Worm (Caenorhabditis elegans) whole organism, late embryonic: ENCODE data around the gene F40G9.18.

Source experiments
- ama-1 ChIP-seq: fragments of 150-350 bp; optimal IDR thresholded peaks from 2 replicates; lab custom pipeline; 2014
- ceh-18 ChIP-seq: sonication (generic microtip); optimal IDR thresholded peaks from 2 replicates; lab custom pipeline; 2016; ENCODE audit warnings: missing genetic modification characterization, missing compliant biosample characterization
- dve-1 ChIP-seq: sonication (generic microtip); optimal IDR thresholded peaks from 2 replicates; lab custom pipeline; 2017; ENCODE audit warnings: antibody characterized with exemption, mild to moderate bottlenecking, missing genetic modification characterization, missing compliant biosample characterization
- fax-1 ChIP-seq: sonication (generic microtip); optimal IDR thresholded peaks from 2 replicates; lab custom pipeline; 2016; ENCODE audit warnings: missing genotype, missing genetic modification characterization, missing compliant biosample characterization
- gmeb-2 ChIP-seq: sonication (generic microtip); optimal IDR thresholded peaks from 2 replicates; lab custom pipeline; 2016; ENCODE audit warnings: missing genetic modification characterization, inconsistent platforms, missing compliant biosample characterization
- hlh-13 ChIP-seq: fragments of 200-800 bp; sonication (Bioruptor generic); optimal IDR thresholded peaks from 2 replicates; lab custom pipeline; 2018; ENCODE audit warnings: mild to moderate bottlenecking, missing genetic modification characterization, missing compliant biosample characterization
- nhr-11 ChIP-seq: fragments of 150-350 bp; optimal IDR thresholded peaks from 2 replicates; lab custom pipeline; 2014; ENCODE audit warnings: missing biosample characterization, missing genetic modification characterization
- pha-2 ChIP-seq: sonication (generic microtip); optimal IDR thresholded peaks from 2 replicates; lab custom pipeline; 2017; ENCODE audit warnings: mild to moderate bottlenecking, missing genetic modification characterization, missing compliant biosample characterization
- pha-4 ChIP-seq: fragments of 150-350 bp; optimal IDR thresholded peaks from 2 replicates; lab custom pipeline; 2018; ENCODE audit warnings: missing biosample characterization, missing genetic modification reagents, missing genetic modification characterization
- pros-1 ChIP-seq: fragments of 150-350 bp; optimal IDR thresholded peaks from 2 replicates; lab custom pipeline; 2014; ENCODE audit warnings: missing biosample characterization, missing genetic modification reagents, missing genetic modification characterization
- tbx-7 ChIP-seq: sonication (generic microtip); optimal IDR thresholded peaks from 2 replicates; lab custom pipeline; 2016; ENCODE audit warnings: missing genotype, missing genetic modification characterization, missing compliant biosample characterization
- unc-3 ChIP-seq, 2 experiments: fragments of 200-800 bp in 1 of 2; sonication (Bioruptor generic) in 1 of 2; sonication (generic microtip) in 1 of 2; conservative IDR thresholded peaks in 1 of 2; optimal IDR thresholded peaks in 1 of 2; 2 replicates each; pipeline versions ENCODE4 v1.3.6 to Lab custom; 2016 to 2022; ENCODE audit warnings: missing compliant biosample characterization in 2 of 2, missing genetic modification characterization in 2 of 2, missing genetic modification reagents in 1 of 2

- TF ChIP-seq pha-2, result no peak
- TF ChIP-seq tbx-7 (tag; lab: Kevin White, UChicago), result no peak
- TF ChIP-seq ama-1 (lab: Kevin White, UChicago), result no peak
- no peak for TF ChIP-seq fax-1 (tag; lab: Kevin White, UChicago)
- no peak for TF ChIP-seq nhr-11 (tag; lab: Kevin White, UChicago)
- TF ChIP-seq ceh-18 (tag; lab: Kevin White, UChicago), result no peak
- TF ChIP-seq gmeb-2, result no peak
- TF ChIP-seq unc-3 (GFP tag; conservative IDR thresholded peaks at IDR 0.05; lab: Robert Waterston, UW), result no peak
- no peak for TF ChIP-seq unc-3 (tag; optimal IDR thresholded peaks at IDR 0.05; lab: Kevin White, UChicago)
- no peak for TF ChIP-seq pha-4 (tag; lab: Kevin White, UChicago)
- TF ChIP-seq pros-1 (tag; lab: Kevin White, UChicago), result no peak
- no peak for TF ChIP-seq hlh-13 (GFP tag; lab: Kevin White, UChicago)
- TF ChIP-seq dve-1 (tag; lab: Kevin White, UChicago), result no peak
Observed at ce11 chrIII:130650-131049, 38.7 kb downstream of the F40G9.18 start, which contains the start of the genes nhr-280 and C29F9.2.
